Fruit fly (Drosophila melanogaster) whole organism, embryonic: ENCODE data around the gene CG7173.

ENCODE experiments used
- B-H2 ChIP-seq: fragments of 200-800 bp; sonication (Bioruptor generic); optimal IDR thresholded peaks from 2 replicates; lab custom pipeline; 2018; ENCODE audit warnings: missing biosample characterization, mild to moderate bottlenecking, missing genetic modification characterization
- CG1024 ChIP-seq: fragments of 200-800 bp; sonication (Bioruptor generic); IDR thresholded peaks from 2 replicates; pipeline ENCODE4 v1.3.6; 2022; ENCODE audit warnings: missing biosample characterization, missing genetic modification characterization
- CG10543 ChIP-seq: fragments of 200-800 bp; sonication (Bioruptor generic); optimal IDR thresholded peaks from 3 replicates; lab custom pipeline; 2017; ENCODE audit warnings: missing biosample characterization, mild to moderate bottlenecking, missing genetic modification characterization, moderate library complexity
- CG11398 ChIP-seq: fragments of 200-800 bp; sonication (Bioruptor generic); optimal IDR thresholded peaks from 2 replicates; lab custom pipeline; 2016; ENCODE audit warnings: missing biosample characterization, missing genetic modification characterization
- CG11504 ChIP-seq: fragments of 200-800 bp; sonication (Bioruptor generic); optimal IDR thresholded peaks from 3 replicates; lab custom pipeline; 2019; ENCODE audit warnings: missing biosample characterization, mild to moderate bottlenecking, missing genetic modification characterization, moderate library complexity
- CG11696 ChIP-seq: fragments of 200-800 bp; sonication (Bioruptor generic); IDR thresholded peaks from 2 replicates; pipeline ENCODE4 v1.3.6; 2022; ENCODE audit warnings: missing biosample characterization, missing genetic modification characterization
- CG1233 ChIP-seq: fragments of 200-800 bp; sonication (Bioruptor generic); optimal IDR thresholded peaks from 4 replicates; lab custom pipeline; 2018; ENCODE audit warnings: missing biosample characterization, mild to moderate bottlenecking, missing genetic modification characterization
- CG14441 ChIP-seq: fragments of 200-800 bp; sonication (Bioruptor generic); IDR thresholded peaks from 2 replicates; pipeline ENCODE4 v1.3.6; 2022; ENCODE audit warnings: missing biosample characterization, missing genetic modification characterization
- CG1529 ChIP-seq: fragments of 200-800 bp; sonication (Bioruptor generic); optimal IDR thresholded peaks from 3 replicates; lab custom pipeline; 2018; ENCODE audit warnings: missing biosample characterization, missing genetic modification characterization
- CG1603 ChIP-seq: fragments of 200-800 bp; sonication (Bioruptor generic); optimal IDR thresholded peaks from 2 replicates; lab custom pipeline; 2019; ENCODE audit warnings: missing biosample characterization, mild to moderate bottlenecking, missing genetic modification characterization, moderate library complexity
- CG16779 ChIP-seq: fragments of 200-800 bp; sonication (Bioruptor generic); IDR thresholded peaks from 2 replicates; pipeline ENCODE4 v1.3.6; 2022; ENCODE audit warnings: missing biosample characterization, missing genetic modification characterization
- CG16863 ChIP-seq: fragments of 200-800 bp; sonication (Bioruptor generic); optimal IDR thresholded peaks from 3 replicates; lab custom pipeline; 2016; ENCODE audit warnings: missing biosample characterization, missing genetic modification characterization
- CG17361 ChIP-seq: fragments of 200-800 bp; sonication (Bioruptor generic); IDR thresholded peaks from 3 replicates; pipeline ENCODE4 v1.3.6; 2022; ENCODE audit warnings: missing biosample characterization, missing genetic modification characterization
- CG17802 ChIP-seq: fragments of 200-800 bp; sonication (Bioruptor generic); optimal IDR thresholded peaks from 2 replicates; lab custom pipeline; 2018; ENCODE audit warnings: missing biosample characterization, mild to moderate bottlenecking, missing genetic modification characterization, moderate library complexity
- CG30020 ChIP-seq: fragments of 200-800 bp; optimal IDR thresholded peaks from 2 replicates; lab custom pipeline; 2019; ENCODE audit warnings: missing biosample characterization, mild to moderate bottlenecking, missing genetic modification characterization, moderate library complexity
- CG31224 ChIP-seq: fragments of 200-800 bp; sonication (Bioruptor generic); IDR thresholded peaks from 2 replicates; pipeline ENCODE4 v1.3.6; 2022; ENCODE audit warnings: missing biosample characterization, missing genetic modification characterization
- CG3847 ChIP-seq: fragments of 200-800 bp; sonication (Bioruptor generic); IDR thresholded peaks from 2 replicates; pipeline ENCODE4 v1.3.6; 2022; ENCODE audit warnings: missing biosample characterization, missing genetic modification characterization
- CG3995 ChIP-seq: fragments of 200-800 bp; sonication (Bioruptor generic); optimal IDR thresholded peaks from 3 replicates; lab custom pipeline; 2016; ENCODE audit warnings: missing biosample characterization, missing genetic modification characterization
- CG4707 ChIP-seq: fragments of 200-800 bp; sonication (Bioruptor generic); optimal IDR thresholded peaks from 2 replicates; lab custom pipeline; 2018; ENCODE audit warnings: missing biosample characterization, mild to moderate bottlenecking, missing genetic modification characterization, moderate library complexity
- CG5953 ChIP-seq: fragments of 200-800 bp; sonication (Bioruptor generic); IDR thresholded peaks from 2 replicates; pipeline ENCODE4 v1.3.6; 2022; ENCODE audit warnings: missing biosample characterization, missing genetic modification characterization
- CG6272 ChIP-seq: fragments of 200-800 bp; sonication (Bioruptor generic); IDR thresholded peaks from 2 replicates; pipeline ENCODE4 v1.3.6; 2022; ENCODE audit warnings: missing biosample characterization, missing genetic modification characterization
- CG6765 ChIP-seq: fragments of 200-800 bp; sonication (Bioruptor generic); optimal IDR thresholded peaks from 3 replicates; lab custom pipeline; 2017; ENCODE audit warnings: missing biosample characterization, mild to moderate bottlenecking, missing genetic modification characterization
- Dad ChIP-seq: fragments of 200-800 bp; sonication (Bioruptor generic); optimal IDR thresholded peaks from 3 replicates; lab custom pipeline; 2016; ENCODE audit warnings: missing biosample characterization, missing genetic modification characterization
- GATAe ChIP-seq: fragments of 200-800 bp; sonication (Bioruptor generic); conservative IDR thresholded peaks from 2 replicates; pipeline ENCODE4 v1.3.6; 2022; ENCODE audit warnings: missing biosample characterization, missing genetic modification characterization
- Gsc ChIP-seq: fragments of 200-800 bp; sonication (Bioruptor generic); IDR thresholded peaks from 2 replicates; pipeline ENCODE4 v1.3.6; 2022; ENCODE audit warnings: missing biosample characterization, missing genetic modification characterization
- Hr78 ChIP-seq, 2 experiments: fragments of 200-800 bp in 1 of 2; fragments of >200 bp in 1 of 2; sonication (Bioruptor generic) in 1 of 2; optimal IDR thresholded peaks; 2 replicates each; lab custom pipeline; 2017 to 2019; ENCODE audit warnings: missing biosample characterization in 2 of 2, missing genetic modification characterization in 2 of 2, mild to moderate bottlenecking in 1 of 2, moderate library complexity in 1 of 2
- Jarid2 ChIP-seq: fragments of 200-800 bp; sonication (Bioruptor generic); optimal IDR thresholded peaks from 3 replicates; lab custom pipeline; 2017; ENCODE audit warnings: mild to moderate bottlenecking, missing biosample characterization, missing genetic modification reagents, missing genetic modification characterization
- Mad ChIP-seq: fragments of 200-800 bp; sonication (Bioruptor generic); optimal IDR thresholded peaks from 2 replicates; lab custom pipeline; 2016; ENCODE audit warnings: missing biosample characterization, missing genetic modification characterization
- NK7.1 ChIP-seq: fragments of 200-800 bp; sonication (Bioruptor generic); optimal IDR thresholded peaks from 3 replicates; lab custom pipeline; 2016; ENCODE audit warnings: missing biosample characterization, missing genetic modification characterization
- Oaz ChIP-seq: fragments of 200-800 bp; sonication (Bioruptor generic); IDR thresholded peaks from 2 replicates; pipeline ENCODE4 v1.3.6; 2022; ENCODE audit warnings: missing biosample characterization, missing genetic modification characterization
- amos ChIP-seq: fragments of 200-800 bp; sonication (Bioruptor generic); IDR thresholded peaks from 2 replicates; pipeline ENCODE4 v1.3.6; 2022; ENCODE audit warnings: missing biosample characterization, missing genetic modification characterization; ENCODE audit not compliant: partially characterized antibody
- caup ChIP-seq: fragments of 200-800 bp; sonication (Bioruptor generic); optimal IDR thresholded peaks from 3 replicates; lab custom pipeline; 2017; ENCODE audit warnings: missing biosample characterization, mild to moderate bottlenecking, missing genetic modification characterization, moderate library complexity; ENCODE audit not compliant: severe bottlenecking
- croc ChIP-seq: fragments of 200-800 bp; sonication (Bioruptor generic); conservative IDR thresholded peaks from 3 replicates; pipeline ENCODE4 v1.3.6; 2022; ENCODE audit warnings: missing biosample characterization, missing genetic modification characterization
- danr ChIP-seq: fragments of 200-800 bp; sonication (Bioruptor generic); IDR thresholded peaks from 2 replicates; pipeline ENCODE4 v1.3.6; 2022; ENCODE audit warnings: missing biosample characterization, missing genetic modification characterization
- gro ChIP-seq: fragments of 200-800 bp; sonication (Bioruptor generic); optimal IDR thresholded peaks from 2 replicates; lab custom pipeline; 2016; ENCODE audit warnings: missing biosample characterization, missing genetic modification characterization
- gsb-n ChIP-seq: fragments of 200-800 bp; sonication (Bioruptor generic); optimal IDR thresholded peaks from 3 replicates; lab custom pipeline; 2018; ENCODE audit warnings: missing biosample characterization, mild to moderate bottlenecking, missing genetic modification characterization
- h ChIP-seq: fragments of >200 bp; optimal IDR thresholded peaks from 2 replicates; lab custom pipeline; 2017
- hkb ChIP-seq, 2 experiments: fragments of 200-800 bp in 1 of 2; fragments of >200 bp in 1 of 2; sonication (Bioruptor generic) in 1 of 2; IDR thresholded peaks in 1 of 2; optimal IDR thresholded peaks in 1 of 2; 2 replicates each; pipeline versions ENCODE4 v1.3.6 to Lab custom; 2017 to 2022; ENCODE audit warnings: missing biosample characterization in 1 of 2, missing genetic modification characterization in 1 of 2
- ind ChIP-seq: fragments of 200-800 bp; sonication (Bioruptor generic); optimal IDR thresholded peaks from 3 replicates; lab custom pipeline; 2016; ENCODE audit warnings: missing biosample characterization, missing genetic modification characterization
- kni ChIP-seq: fragments of 200-800 bp; sonication (Bioruptor generic); optimal IDR thresholded peaks from 3 replicates; lab custom pipeline; 2017; ENCODE audit warnings: mild to moderate bottlenecking, missing biosample characterization, missing genetic modification reagents, missing genetic modification characterization
- nmo ChIP-seq: fragments of 200-800 bp; sonication (Bioruptor generic); optimal IDR thresholded peaks from 2 replicates; lab custom pipeline; 2018; ENCODE audit warnings: missing biosample characterization, mild to moderate bottlenecking, missing genetic modification characterization, moderate library complexity
- run ChIP-seq: fragments of 200-800 bp; sonication (Bioruptor generic); optimal IDR thresholded peaks from 3 replicates; lab custom pipeline; 2018; ENCODE audit warnings: missing biosample characterization, mild to moderate bottlenecking, missing genetic modification characterization
- schlank ChIP-seq: fragments of 200-800 bp; sonication (Bioruptor generic); optimal IDR thresholded peaks from 2 replicates; lab custom pipeline; 2018; ENCODE audit warnings: missing biosample characterization, mild to moderate bottlenecking, missing genetic modification characterization
- slp2 ChIP-seq: fragments of 200-800 bp; sonication (Bioruptor generic); optimal IDR thresholded peaks from 2 replicates; lab custom pipeline; 2016; ENCODE audit warnings: missing biosample characterization, missing genetic modification characterization
- tio ChIP-seq: fragments of 200-800 bp; sonication (Bioruptor generic); optimal IDR thresholded peaks from 2 replicates; lab custom pipeline; 2017; ENCODE audit warnings: missing biosample characterization, missing genetic modification characterization, inconsistent platforms
- trh ChIP-seq: fragments of 200-800 bp; sonication (Bioruptor generic); optimal IDR thresholded peaks from 2 replicates; lab custom pipeline; 2016; ENCODE audit warnings: missing biosample characterization, missing genetic modification characterization
- vvl ChIP-seq: fragments of 200-800 bp; sonication (Bioruptor generic); IDR thresholded peaks from 2 replicates; pipeline ENCODE4 v1.3.6; 2022; ENCODE audit warnings: missing biosample characterization, missing genetic modification characterization
- wor ChIP-seq: fragments of 200-800 bp; sonication (Bioruptor generic); IDR thresholded peaks from 2 replicates; pipeline ENCODE4 v1.3.6; 2022; ENCODE audit warnings: missing biosample characterization, missing genetic modification characterization

CG7173 gene

dm6 chr3L:21539245-21540196 is 18.5 kb downstream of the CG7173 start, which contains the start of the genes COX8 and VhaM9.7-b (continued):
- TF ChIP-seq CG16779 (GFP tag; lab: Robert Waterston, UW) (peak; percentile 48; the same call in 1 of the 2 replicates), CG1024 (GFP tag; lab: Robert Waterston, UW) (0 out of 2 replicates have a peak, but pooled peaks have one; percentile 16), Mad (no peak), CG1233 (GFP tag; lab: Kevin White, UChicago) (no peak), CG17361 (GFP tag; lab: Robert Waterston, UW) (no peak; the same call in none of the 3 replicates), CG4707 (GFP tag; lab: Kevin White, UChicago) (no peak), tio (GFP tag; lab: Kevin White, UChicago) (peak; percentile 27), ind (GFP tag; lab: Kevin White, UChicago) (peak; percentile 74), vvl (GFP tag; lab: Robert Waterston, UW) (no peak; the same call in 1 of the 2 replicates), gro (GFP tag; lab: Kevin White, UChicago) (no peak), CG10543 (peak; percentile 40), CG6765 (GFP tag; lab: Kevin White, UChicago) (no peak), CG30020 (tag; lab: Kevin White, UChicago) (peak; percentile 75), danr (GFP tag; lab: Robert Waterston, UW) (no peak), CG17802 (no peak), CG31224 (peak; percentile 8; the same call in 1 of the 2 replicates), Dad (GFP tag; lab: Kevin White, UChicago) (no peak), Oaz (GFP tag; lab: Robert Waterston, UW) (no peak), croc (GFP tag; lab: Robert Waterston, UW) (0 out of 3 replicates have a peak, but pooled peaks have one; percentile 15), CG11696 (GFP tag; lab: Robert Waterston, UW) (no peak), run (tag; lab: Kevin White, UChicago) (no peak), hkb (optimal IDR thresholded peaks at IDR 0.05; lab: Kevin White, UChicago) (no peak), hkb (GFP tag; IDR thresholded peaks at IDR 0.05; lab: Robert Waterston, UW) (peak; percentile 27; the same call in 1 of the 2 replicates), B-H2 (GFP tag; lab: Kevin White, UChicago) (peak; percentile 67), h (lab: Kevin White, UChicago) (no peak), GATAe (GFP tag; lab: Robert Waterston, UW) (no peak), gsb-n (tag; lab: Kevin White, UChicago) (no peak), slp2 (GFP tag; lab: Kevin White, UChicago) (peak; percentile 2), Gsc (GFP tag; lab: Robert Waterston, UW) (no peak), schlank (no peak), CG16863 (GFP tag; lab: Kevin White, UChicago) (peak; percentile 40), caup (GFP tag; lab: Kevin White, UChicago) (no peak), Jarid2 (no peak), CG1529 (no peak), CG11504 (tag; lab: Kevin White, UChicago) (no peak), CG14441 (GFP tag; lab: Robert Waterston, UW) (peak; percentile 55; the same call in 1 of the 2 replicates), trh (GFP tag; lab: Kevin White, UChicago) (no peak), kni (GFP tag; lab: Kevin White, UChicago) (no peak), CG11398 (no peak), CG3847 (peak; percentile 49; the same call in 1 of the 2 replicates), CG3995 (peak; percentile 55), amos (GFP tag; lab: Robert Waterston, UW) (peak; percentile 72), nmo (GFP tag; lab: Kevin White, UChicago) (peak; percentile 78), CG1603 (tag; lab: Kevin White, UChicago) (peak; percentile 59), CG5953 (GFP tag; lab: Robert Waterston, UW) (no peak), CG6272 (GFP tag; lab: Robert Waterston, UW) (no peak; the same call in 1 of the 2 replicates), Hr78 (GFP tag; optimal IDR thresholded peaks at IDR 0.05; lab: Kevin White, UChicago) (no peak), NK7.1 (GFP tag; lab: Kevin White, UChicago) (no peak), wor (GFP tag; lab: Robert Waterston, UW) (no peak)
